Worm (Caenorhabditis elegans) whole organism, L4/young adult: ENCODE results near the gene znf-207.

Experiments
- W03F9.2 ChIP-seq: fragments of 150-350 bp; optimal IDR thresholded peaks from 2 replicates; lab custom pipeline; 2014; ENCODE audit warnings: missing biosample characterization, missing genetic modification characterization
- dao-5 ChIP-seq: sonication (generic microtip); optimal IDR thresholded peaks from 2 replicates; lab custom pipeline; 2016; ENCODE audit warnings: missing genotype, missing genetic modification characterization, moderate library complexity, missing compliant biosample characterization
- him-1 ChIP-seq: sonication (generic microtip); optimal IDR thresholded peaks from 2 replicates; lab custom pipeline; 2016; ENCODE audit warnings: missing genotype, missing genetic modification reagents, missing genetic modification characterization, missing compliant biosample characterization

Gene znf-207

DNA sequence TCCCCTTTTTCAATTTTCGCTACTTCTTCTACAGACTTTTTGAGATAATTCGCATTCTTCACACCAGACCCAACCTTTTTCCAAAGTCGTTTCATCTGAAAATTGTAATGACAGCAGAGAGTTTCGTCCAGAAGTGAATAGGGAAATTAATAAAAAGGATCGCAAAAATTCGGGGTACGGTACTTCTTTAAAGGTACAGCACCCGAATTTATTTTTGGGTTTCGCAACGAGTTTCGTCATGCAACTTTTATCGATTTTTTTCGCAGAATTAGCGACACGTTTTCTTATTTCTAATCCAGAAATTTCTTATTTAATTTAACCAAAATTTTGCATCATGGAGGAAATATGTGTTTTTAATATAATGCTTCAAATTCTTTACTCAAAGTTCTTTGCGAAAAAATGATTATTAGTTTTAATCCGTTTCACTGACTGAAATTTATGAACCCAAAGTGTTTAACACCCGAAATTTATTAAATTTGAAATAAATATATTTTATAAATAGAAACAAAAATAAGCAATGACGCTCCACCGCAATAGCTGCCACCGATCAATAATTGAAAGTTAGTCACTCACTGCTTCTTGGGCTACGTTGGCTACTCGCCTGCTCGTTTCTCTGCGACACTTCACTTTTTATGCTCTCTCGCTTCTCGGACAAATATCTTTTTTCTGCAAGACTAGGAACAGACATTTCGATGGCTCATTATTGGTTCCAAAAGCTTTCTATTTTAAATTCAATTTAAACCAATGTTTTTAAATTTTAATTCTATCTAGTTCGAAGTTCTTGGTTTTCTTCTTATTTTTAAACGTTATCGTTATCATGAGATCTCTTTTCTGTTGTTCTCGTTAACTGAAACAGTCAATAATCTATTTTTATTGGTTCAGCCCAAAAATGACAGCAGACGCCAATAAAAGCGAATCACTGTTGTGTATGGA is 12.4 kb upstream of the znf-207 start, which contains the start of the genes B0035.15 and dnj-1:
Gene B0035.15 (minus strand): TSS at position 99 of the 933 bp plus-strand sequence.
Gene dnj-1 (plus strand): TSS at position 883 of the 933 bp plus-strand sequence.
- TF ChIP-seq him-1 (tag; lab: Kevin White, UChicago), result no peak
- TF ChIP-seq W03F9.2 (tag; lab: Kevin White, UChicago), result no peak
- no peak for TF ChIP-seq dao-5 (tag; lab: Kevin White, UChicago)

DNA sequence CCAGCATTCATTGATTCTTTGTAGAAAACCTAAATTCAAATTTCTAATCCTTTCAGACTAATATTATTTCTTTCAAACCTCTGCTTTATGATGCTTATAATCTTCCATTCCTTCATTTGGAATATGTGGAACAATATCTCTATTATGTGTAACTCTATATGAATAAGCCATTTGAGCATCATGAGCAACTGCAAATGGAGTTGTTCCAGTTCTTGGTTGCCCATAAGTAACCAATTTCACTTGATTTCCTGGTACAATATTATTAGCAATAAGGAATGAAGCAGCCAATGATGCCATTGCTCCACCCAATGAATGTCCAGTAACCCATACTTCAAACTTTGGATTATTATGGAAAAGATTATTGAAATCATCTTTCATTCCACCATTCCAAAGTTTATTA is 5.8 kb upstream of the znf-207 start:
- TF ChIP-seq W03F9.2 (tag; lab: Kevin White, UChicago), result no peak

DNA sequence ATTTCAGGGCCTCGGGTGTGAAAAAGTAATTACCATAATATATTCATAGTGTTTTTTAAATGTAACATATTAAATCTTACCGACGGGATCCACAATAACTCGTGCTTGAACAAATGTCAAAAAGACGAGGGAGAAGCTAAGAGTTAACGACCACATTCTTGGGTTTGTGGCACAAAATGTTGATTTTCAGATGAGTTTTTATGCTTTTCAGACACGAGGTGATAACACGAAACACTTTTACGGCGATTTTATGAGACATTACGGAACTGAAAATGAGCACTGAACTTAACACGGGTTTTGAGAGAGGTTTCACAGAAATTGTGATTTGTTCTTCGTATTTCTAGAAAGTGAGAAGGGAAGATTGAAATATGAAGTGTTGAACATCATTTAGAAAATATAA is 4.2 kb upstream of the znf-207 start, which contains the start of gene B0035.13:
Gene B0035.13 (minus strand): TSS at position 173 of the 400 bp plus-strand sequence.
- TF ChIP-seq W03F9.2 (tag; lab: Kevin White, UChicago), result no peak
- TF ChIP-seq him-1 (tag; lab: Kevin White, UChicago), result no peak
- no peak for TF ChIP-seq dao-5 (tag; lab: Kevin White, UChicago)

DNA sequence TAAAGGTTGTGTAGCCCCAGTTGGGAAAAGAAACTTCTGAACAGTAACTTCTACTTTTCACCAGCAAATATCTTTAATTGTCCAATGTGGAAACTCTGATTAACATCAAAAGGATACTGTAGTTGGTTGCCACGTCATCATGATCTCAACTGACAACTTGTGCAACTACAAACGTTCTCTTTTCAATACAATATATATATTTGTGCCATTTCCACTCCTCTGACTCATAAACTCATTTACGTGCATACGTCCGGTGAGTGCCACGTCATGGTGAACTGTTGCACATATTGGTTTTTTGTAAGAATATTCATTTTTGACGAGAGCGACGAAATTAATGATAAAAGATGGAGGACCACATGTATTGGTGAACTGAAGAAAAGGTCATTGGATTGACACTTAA is 3.0 kb upstream of the znf-207 start:
- TF ChIP-seq dao-5 (tag; lab: Kevin White, UChicago), result no peak
- TF ChIP-seq him-1 (tag; lab: Kevin White, UChicago), result no peak
- TF ChIP-seq W03F9.2 (tag; lab: Kevin White, UChicago), result no peak

DNA sequence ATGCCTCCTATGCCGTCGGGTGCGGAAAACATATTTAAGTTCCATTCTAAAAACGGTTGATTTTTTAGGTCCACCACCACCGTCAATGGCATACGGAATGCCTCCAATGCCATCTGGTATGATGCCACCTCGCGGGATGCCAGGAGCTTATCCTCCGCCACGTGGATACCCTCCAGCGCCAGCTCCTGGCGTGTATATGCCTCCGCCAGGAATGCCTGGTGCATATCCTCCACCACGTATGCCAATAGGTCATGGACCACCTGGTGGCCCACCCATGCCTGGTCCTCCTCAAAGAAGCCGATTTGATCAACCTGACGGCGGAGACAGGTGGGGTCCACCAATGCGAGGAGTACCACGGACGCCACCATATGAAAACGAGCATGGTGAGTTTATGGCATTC is 712 bp downstream of the znf-207 start:
- TF ChIP-seq W03F9.2 (tag; lab: Kevin White, UChicago) (no peak), him-1 (tag; lab: Kevin White, UChicago) (no peak), dao-5 (tag; lab: Kevin White, UChicago) (no peak)

DNA sequence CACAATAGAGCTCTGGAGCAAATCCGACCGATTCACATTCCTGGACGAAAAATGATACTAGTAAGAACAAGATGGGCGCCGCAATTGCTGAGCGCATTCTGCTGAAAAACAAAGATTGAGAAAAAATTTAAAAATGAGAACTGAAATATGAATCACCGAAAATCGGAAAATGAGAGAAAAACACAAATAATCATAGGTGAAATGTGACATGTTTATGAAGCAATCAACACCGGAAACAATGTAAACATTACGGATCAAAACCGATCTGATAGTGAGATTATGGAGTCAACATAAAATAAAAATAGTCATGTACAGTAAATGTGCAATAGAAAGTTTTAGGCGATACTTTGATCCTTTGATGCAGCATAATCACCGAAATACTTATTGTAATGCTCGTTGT is 3.1 kb downstream of the znf-207 start, which contains the start of gene dnj-2:
Gene dnj-2 (minus strand): TSS at position 101 of the 400 bp plus-strand sequence.
- no peak for TF ChIP-seq W03F9.2 (tag; lab: Kevin White, UChicago)

DNA sequence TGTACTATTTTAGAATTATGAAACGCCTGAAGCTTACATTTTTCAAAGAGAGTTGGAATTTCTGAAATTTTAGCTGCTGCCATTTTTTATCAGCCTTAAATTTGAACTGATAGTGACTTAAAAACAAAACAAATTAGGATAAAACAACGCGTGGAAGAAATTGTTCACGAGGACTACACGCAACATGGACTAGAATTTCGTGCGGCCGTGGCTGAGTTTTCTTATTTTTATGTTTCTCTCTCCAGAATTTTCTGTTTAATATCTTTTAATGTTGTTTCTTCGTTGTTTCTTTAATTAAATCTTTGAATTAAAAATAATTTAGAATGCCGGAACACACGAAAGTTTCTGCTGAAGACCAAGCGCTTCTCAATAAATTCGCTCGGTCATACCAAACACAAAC is 4.1 kb downstream of the znf-207 start, which contains the start of the genes B0035.3, B0035.22 and pfd-4:
Gene B0035.3 (minus strand): TSS at position 114 of the 400 bp plus-strand sequence.
Gene B0035.22 (plus strand): TSS at position 269 of the 400 bp plus-strand sequence.
Gene pfd-4 (plus strand): TSS at position 323 of the 400 bp plus-strand sequence.
- peak; percentile 81 for TF ChIP-seq W03F9.2 (tag; lab: Kevin White, UChicago)
- no peak for TF ChIP-seq dao-5 (tag; lab: Kevin White, UChicago)

DNA sequence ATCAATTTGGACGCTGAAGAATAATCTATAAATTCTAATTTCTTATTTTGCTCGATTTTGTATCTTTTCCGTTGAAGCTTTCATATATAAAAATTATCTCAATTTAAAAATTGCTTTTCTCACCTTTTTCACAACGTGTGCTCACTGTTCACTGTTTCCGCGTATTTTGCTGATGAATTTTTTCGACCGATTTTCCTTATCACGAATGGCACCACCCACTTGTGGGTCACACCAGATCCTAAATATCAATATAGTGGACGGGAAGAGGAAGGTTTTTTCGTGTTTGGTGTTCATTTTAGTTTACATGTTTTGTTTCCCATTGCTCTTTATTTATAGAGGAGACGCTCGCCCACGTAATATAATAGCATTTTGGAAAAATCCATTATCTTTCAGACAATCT is 4.9 kb downstream of the znf-207 start:
- TF ChIP-seq him-1 (tag; lab: Kevin White, UChicago), result no peak
- TF ChIP-seq dao-5 (tag; lab: Kevin White, UChicago), result no peak
- no peak for TF ChIP-seq W03F9.2 (tag; lab: Kevin White, UChicago)

DNA sequence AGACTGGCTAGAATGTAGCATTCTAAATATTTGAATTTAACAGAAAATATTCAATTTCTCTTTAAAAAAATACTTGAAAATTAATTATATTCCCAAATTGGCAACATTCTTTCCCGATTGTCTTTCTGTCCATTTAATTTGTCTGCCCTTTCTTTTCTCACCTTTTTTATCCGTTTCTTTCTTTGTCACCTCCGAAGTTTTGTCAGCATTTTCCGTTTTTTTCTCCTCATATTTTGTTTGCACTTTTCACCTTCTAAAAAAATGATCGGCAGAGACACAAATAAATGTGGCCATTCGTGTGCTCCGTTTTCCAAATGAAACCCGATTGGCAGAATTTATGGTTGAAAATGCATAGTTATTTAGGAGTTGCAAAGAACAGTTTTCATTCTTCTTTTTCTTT is 5.3 kb downstream of the znf-207 start:
- TF ChIP-seq him-1 (tag; lab: Kevin White, UChicago), result no peak
- TF ChIP-seq W03F9.2 (tag; lab: Kevin White, UChicago), result no peak
- TF ChIP-seq dao-5 (tag; lab: Kevin White, UChicago), result no peak

DNA sequence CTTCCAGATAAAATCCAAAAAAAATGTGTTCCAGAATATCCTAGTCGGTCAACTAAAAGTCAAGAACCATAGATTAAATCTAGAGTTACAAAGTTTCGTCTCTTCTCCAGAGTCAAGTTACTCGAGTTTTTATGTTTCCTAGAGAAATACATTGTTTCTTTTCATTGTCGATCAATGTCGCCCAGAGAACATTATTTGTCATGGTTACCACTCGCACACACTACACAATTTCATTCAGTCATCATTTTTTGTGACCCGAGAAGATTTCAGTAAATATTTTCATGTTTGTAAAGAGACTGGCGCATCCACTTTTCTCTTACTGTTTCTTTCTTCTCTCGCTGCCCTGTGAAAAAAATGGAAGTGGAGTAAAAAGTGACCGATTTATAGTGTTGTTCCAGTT is 5.9 kb downstream of the znf-207 start:
- TF ChIP-seq W03F9.2 (tag; lab: Kevin White, UChicago), result no peak
- TF ChIP-seq him-1 (tag; lab: Kevin White, UChicago), result no peak
- TF ChIP-seq dao-5 (tag; lab: Kevin White, UChicago), result no peak

DNA sequence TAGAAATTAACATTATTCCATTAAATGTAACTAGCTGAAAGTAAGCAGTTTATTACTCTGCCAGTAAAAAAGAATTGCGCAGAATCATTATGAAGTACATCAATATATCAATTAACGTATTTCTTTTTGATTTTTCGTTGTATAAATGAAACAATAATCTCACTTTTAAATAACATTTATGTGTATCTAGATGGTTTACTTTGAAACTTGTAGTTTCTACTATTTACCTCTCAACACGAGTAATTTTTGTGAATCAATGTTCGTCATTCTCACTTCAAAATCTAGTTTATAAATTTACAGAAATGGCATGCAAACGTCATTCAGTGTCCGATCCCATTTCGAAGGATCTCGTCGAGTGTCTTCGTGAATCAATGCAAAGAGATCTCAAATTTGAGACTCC is 6.3 kb downstream of the znf-207 start, which contains the start of gene gspd-1:
Gene gspd-1 (plus strand): TSS at position 301 of the 400 bp plus-strand sequence.
- TF ChIP-seq him-1 (tag; lab: Kevin White, UChicago) (no peak), dao-5 (tag; lab: Kevin White, UChicago) (no peak), W03F9.2 (tag; lab: Kevin White, UChicago) (no peak)

DNA sequence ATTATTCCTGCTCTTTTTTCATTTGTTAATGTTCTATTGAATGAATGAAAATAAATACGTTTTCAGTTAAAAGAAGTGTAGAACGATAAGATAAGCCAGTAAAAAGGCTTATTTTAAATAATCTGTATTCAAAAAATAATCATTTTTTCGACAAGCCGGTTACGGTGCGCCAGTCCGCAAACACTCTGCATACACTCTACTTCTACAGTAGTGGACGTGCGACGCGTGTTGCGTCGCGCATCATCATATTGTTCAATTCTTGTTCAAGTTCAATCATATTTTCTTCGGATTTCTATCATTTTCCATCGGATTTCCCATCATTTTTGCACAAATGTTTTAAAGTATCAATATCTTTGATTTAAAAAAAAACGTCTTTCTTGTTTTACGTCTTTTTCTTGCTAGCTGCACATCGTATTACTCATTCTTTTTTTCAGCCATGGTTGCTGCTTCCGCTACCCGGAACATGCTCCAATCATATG is 9.2 kb downstream of the znf-207 start, which contains the start of gene B0035.18:
Gene B0035.18 (plus strand): TSS at position 429 of the 479 bp plus-strand sequence.
- no peak for TF ChIP-seq dao-5 (tag; lab: Kevin White, UChicago)
- no peak for TF ChIP-seq W03F9.2 (tag; lab: Kevin White, UChicago)
- TF ChIP-seq him-1 (tag; lab: Kevin White, UChicago), result no peak

DNA sequence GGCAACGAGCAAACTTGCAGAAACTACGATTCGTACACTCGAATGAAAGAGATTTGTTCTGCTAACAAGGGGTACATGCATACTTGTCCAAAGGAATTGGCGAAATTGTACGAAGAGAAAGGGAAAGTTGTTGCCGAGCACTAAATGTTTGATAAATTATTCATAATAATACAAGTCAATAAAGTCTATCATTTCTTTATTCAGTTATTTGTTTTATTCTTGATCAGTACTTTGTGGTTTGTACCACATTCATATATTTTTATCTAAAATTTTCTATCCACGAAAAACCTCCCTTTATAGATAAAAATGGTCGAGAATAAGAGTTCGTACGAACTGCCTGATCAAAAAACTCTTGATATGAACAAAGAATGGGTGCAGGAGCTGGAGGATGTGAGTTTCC is 9.7 kb downstream of the znf-207 start, which contains the start of gene edg-1:
Gene edg-1 (plus strand): TSS at position 301 of the 400 bp plus-strand sequence.
- no peak for TF ChIP-seq dao-5 (tag; lab: Kevin White, UChicago)
- TF ChIP-seq W03F9.2 (tag; lab: Kevin White, UChicago), result no peak
- no peak for TF ChIP-seq him-1 (tag; lab: Kevin White, UChicago)
